Worm (Caenorhabditis elegans) whole organism, L4/young adult: ENCODE data around the gene T11B7.2.

ENCODE experiments used
- dao-5 ChIP-seq: sonication (generic microtip); optimal IDR thresholded peaks from 2 replicates; lab custom pipeline; 2016; ENCODE audit warnings: missing genotype, missing genetic modification characterization, moderate library complexity, missing compliant biosample characterization
- him-1 ChIP-seq: sonication (generic microtip); optimal IDR thresholded peaks from 2 replicates; lab custom pipeline; 2016; ENCODE audit warnings: missing genotype, missing genetic modification reagents, missing genetic modification characterization, missing compliant biosample characterization

- no peak for TF ChIP-seq him-1
- no peak for TF ChIP-seq dao-5 (tag; lab: Kevin White, UChicago)
Observed at ce11 chrIV:8844457-8844856, at the start of gene T11B7.2.
